Fruit fly (Drosophila melanogaster): ENCODE measurements around the gene CG14456.
A peak's percentile ranks its signal among the peaks of the same experiment; 100 is the strongest.

Gene CG14456

DNA sequence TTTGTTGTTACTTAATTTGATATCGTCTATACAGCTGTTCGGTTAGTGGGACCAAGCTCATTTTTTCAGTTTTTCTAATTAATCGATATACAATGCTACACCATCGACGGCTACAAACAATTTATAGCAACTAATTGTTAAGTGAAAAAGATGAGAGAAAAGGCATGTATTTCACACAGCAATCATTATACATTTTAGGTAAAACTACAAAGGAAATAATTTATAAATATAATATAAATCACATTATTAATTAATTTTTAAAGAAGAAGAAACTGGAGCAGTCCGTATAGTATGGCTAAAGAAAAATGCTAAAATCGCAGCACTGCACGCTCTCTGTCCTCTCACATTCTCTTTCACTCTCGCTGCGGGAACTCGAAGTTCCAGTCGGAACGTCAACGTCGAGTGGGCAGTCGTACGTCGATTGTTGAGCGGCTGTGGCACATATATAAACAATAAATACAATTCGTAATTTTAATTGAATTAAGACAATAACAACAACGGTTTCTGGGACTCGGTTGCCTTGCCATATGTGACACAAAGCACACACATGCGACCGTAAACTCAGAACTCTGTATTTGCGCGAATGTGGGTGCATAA lies 40.8 kb downstream of the CG14456 start, which contains the start of the genes CG14450 and CG11367 (continued):
- TF ChIP-seq CG6689 (GFP tag; IDR thresholded peaks at IDR 0.05) = no peak; the same call in 1 of the 2 replicates
- no peak for TF ChIP-seq sc (optimal IDR thresholded peaks at IDR 0.05)
- TF ChIP-seq sc (GFP tag; optimal IDR thresholded peaks at IDR 0.05) = no peak
- TF ChIP-seq CG12236 (GFP tag; optimal IDR thresholded peaks at IDR 0.05) = no peak
- no peak for TF ChIP-seq CG16863 (GFP tag; optimal IDR thresholded peaks at IDR 0.05)
- TF ChIP-seq p53 (GFP tag; optimal IDR thresholded peaks at IDR 0.05) = no peak
- peak; percentile 13 for TF ChIP-seq MESR4 (GFP tag; optimal IDR thresholded peaks at IDR 0.05)
- TF ChIP-seq Neu2 (GFP tag; optimal IDR thresholded peaks at IDR 0.05; ENCODE audit: borderline replicate concordance) = no peak
- TF ChIP-seq Gsc (GFP tag; IDR thresholded peaks at IDR 0.05) = no peak
- no peak for TF ChIP-seq CG11247 (GFP tag; IDR thresholded peaks at IDR 0.05)
- no peak for TF ChIP-seq H15 (GFP tag; IDR thresholded peaks at IDR 0.05)
- no peak for TF ChIP-seq Bdp1 (GFP tag; optimal IDR thresholded peaks at IDR 0.05)
- TF ChIP-seq Oaz (GFP tag; IDR thresholded peaks at IDR 0.05) = no peak
- TF ChIP-seq CG10462 (GFP tag; optimal IDR thresholded peaks at IDR 0.05) = no peak
- TF ChIP-seq CG17802 (tag; optimal IDR thresholded peaks at IDR 0.05) = no peak
- no peak for TF ChIP-seq ftz-f1 (GFP tag; optimal IDR thresholded peaks at IDR 0.05)
- TF ChIP-seq HLH3B (GFP tag; IDR thresholded peaks at IDR 0.05) = no peak
- no peak for TF ChIP-seq ab (GFP tag; optimal IDR thresholded peaks at IDR 0.05)
- peak; percentile 23 for TF ChIP-seq CG18619 (GFP tag; optimal IDR thresholded peaks at IDR 0.05)
- no peak for TF ChIP-seq ind (GFP tag; optimal IDR thresholded peaks at IDR 0.05)
- no peak for TF ChIP-seq TFAM (GFP tag; optimal IDR thresholded peaks at IDR 0.05)
- TF ChIP-seq scrt (GFP tag; optimal IDR thresholded peaks at IDR 0.05) = peak; percentile 16
- TF ChIP-seq nerfin-1 (tag; optimal IDR thresholded peaks at IDR 0.05) = peak; percentile 35
- TF ChIP-seq CG31388 (GFP tag; optimal IDR thresholded peaks at IDR 0.05) = no peak
- no peak for TF ChIP-seq NK7.1 (GFP tag; optimal IDR thresholded peaks at IDR 0.05)
- no peak for TF ChIP-seq CHES-1-like (GFP tag; optimal IDR thresholded peaks at IDR 0.05)
- peak; percentile 46 for TF ChIP-seq Dek (tag; optimal IDR thresholded peaks at IDR 0.05)
- no peak for TF ChIP-seq CG32772 (GFP tag; IDR thresholded peaks at IDR 0.05)
- no peak for TF ChIP-seq Mes4 (GFP tag; optimal IDR thresholded peaks at IDR 0.05)
- TF ChIP-seq Awh (GFP tag; IDR thresholded peaks at IDR 0.05) = no peak
- TF ChIP-seq knrl (GFP tag; IDR thresholded peaks at IDR 0.05; ENCODE audit: partially characterized antibody) = peak; percentile 79
- peak; percentile 3 for TF ChIP-seq wek (GFP tag; optimal IDR thresholded peaks at IDR 0.05)
- no peak for TF ChIP-seq Oli (tag; optimal IDR thresholded peaks at IDR 0.05)
- TF ChIP-seq sima (GFP tag; optimal IDR thresholded peaks at IDR 0.05) = no peak
- TF ChIP-seq lilli (GFP tag; optimal IDR thresholded peaks at IDR 0.05) = no peak
- TF ChIP-seq ap (GFP tag; IDR thresholded peaks at IDR 0.05) = no peak
- TF ChIP-seq ato (GFP tag; IDR thresholded peaks at IDR 0.05; ENCODE audit: partially characterized antibody) = no peak
- no peak for TF ChIP-seq Drgx (GFP tag; IDR thresholded peaks at IDR 0.05)
- no peak for TF ChIP-seq CG1602 (GFP tag; optimal IDR thresholded peaks at IDR 0.05)
- TF ChIP-seq Eip74EF (GFP tag; optimal IDR thresholded peaks at IDR 0.05) = no peak
- TF ChIP-seq CG9609 (GFP tag; optimal IDR thresholded peaks at IDR 0.05) = no peak
- peak; percentile 24 for TF ChIP-seq gcm (GFP tag; optimal IDR thresholded peaks at IDR 0.05)
- no peak for TF ChIP-seq CG5180 (GFP tag; optimal IDR thresholded peaks at IDR 0.05)
- no peak for TF ChIP-seq CG11504 (tag; optimal IDR thresholded peaks at IDR 0.05)
- no peak for TF ChIP-seq zen2 (GFP tag; IDR thresholded peaks at IDR 0.05; ENCODE audit: partially characterized antibody)
- no peak for TF ChIP-seq CG4282 (GFP tag; optimal IDR thresholded peaks at IDR 0.05)
- TF ChIP-seq CG30403 (GFP tag; optimal IDR thresholded peaks at IDR 0.05) = peak; percentile 9
- peak; percentile 49 for TF ChIP-seq CoRest (tag; optimal IDR thresholded peaks at IDR 0.05)
- TF ChIP-seq kay (GFP tag; optimal IDR thresholded peaks at IDR 0.05) = no peak
- no peak for TF ChIP-seq Ptx1 (GFP tag; IDR thresholded peaks at IDR 0.05)
- TF ChIP-seq mld (GFP tag; IDR thresholded peaks at IDR 0.05; ENCODE audit: partially characterized antibody) = no peak
